Worm (Caenorhabditis elegans) whole organism, L3 larva: ENCODE measurements around the gene ZK354.6.
"Not testable (repeated sequence)": the region's sequence is repeated elsewhere in the genome, so short reads cannot be mapped to it uniquely, and the experiment has no call there.

Source experiments
- R02D3.7 ChIP-seq: fragments of 150-350 bp; optimal IDR thresholded peaks from 2 replicates; lab custom pipeline; 2014; ENCODE audit warnings: missing biosample characterization, missing genetic modification characterization
- aly-2 ChIP-seq: fragments of 150-350 bp; optimal IDR thresholded peaks from 2 replicates; lab custom pipeline; 2014; ENCODE audit warnings: missing biosample characterization, missing genetic modification characterization
- ama-1 ChIP-seq: fragments of 150-350 bp; optimal IDR thresholded peaks from 2 replicates; lab custom pipeline; 2018
- ceh-82 ChIP-seq: fragments of 150-350 bp; optimal IDR thresholded peaks from 2 replicates; lab custom pipeline; 2014; ENCODE audit warnings: missing biosample characterization, missing genetic modification characterization
- elt-1 ChIP-seq: fragments of 150-350 bp; optimal IDR thresholded peaks from 2 replicates; lab custom pipeline; 2014; ENCODE audit warnings: missing biosample characterization, missing genetic modification characterization
- elt-3 ChIP-seq, 3 experiments: fragments of 150-350 bp in 1 of 3; sonication (generic microtip) in 2 of 3; optimal IDR thresholded peaks; 2 replicates in 2 of 3; 4 replicates in 1 of 3; lab custom pipeline; 2014 to 2017; ENCODE audit warnings: missing biosample characterization in 3 of 3, missing genetic modification characterization in 3 of 3
- fkh-10 ChIP-seq: sonication (generic microtip); optimal IDR thresholded peaks from 2 replicates; lab custom pipeline; 2017; ENCODE audit warnings: missing biosample characterization, missing genetic modification reagents, missing genetic modification characterization
- fkh-2 ChIP-seq: fragments of 150-350 bp; optimal IDR thresholded peaks from 2 replicates; lab custom pipeline; 2014; ENCODE audit warnings: missing biosample characterization, missing genetic modification reagents, missing genetic modification characterization
- fos-1 ChIP-seq: fragments of 150-350 bp; optimal IDR thresholded peaks from 2 replicates; lab custom pipeline; 2014; ENCODE audit warnings: missing biosample characterization, missing genetic modification characterization
- hmg-11 ChIP-seq: sonication (generic microtip); optimal IDR thresholded peaks from 2 replicates; lab custom pipeline; 2016; ENCODE audit warnings: missing genetic modification characterization, missing compliant biosample characterization
- jun-1 ChIP-seq: fragments of 150-350 bp; optimal IDR thresholded peaks from 2 replicates; lab custom pipeline; 2014; ENCODE audit warnings: missing biosample characterization, missing genetic modification reagents, missing genetic modification characterization
- lin-15B ChIP-seq: fragments of 150-350 bp; optimal IDR thresholded peaks from 2 replicates; lab custom pipeline; 2014; ENCODE audit warnings: missing biosample characterization, missing genetic modification characterization
- lin-39 ChIP-seq: fragments of 150-350 bp; optimal IDR thresholded peaks from 2 replicates; lab custom pipeline; 2018; ENCODE audit warnings: missing biosample characterization, missing genetic modification reagents, missing genetic modification characterization
- lsy-12 ChIP-seq: sonication (generic microtip); optimal IDR thresholded peaks from 2 replicates; lab custom pipeline; 2016; ENCODE audit warnings: mild to moderate bottlenecking, missing genetic modification characterization, missing compliant biosample characterization
- mdl-1 ChIP-seq: fragments of 150-350 bp; optimal IDR thresholded peaks from 2 replicates; lab custom pipeline; 2014; ENCODE audit warnings: missing biosample characterization, missing genetic modification characterization
- nfya-1 ChIP-seq: sonication (generic microtip); optimal IDR thresholded peaks from 2 replicates; lab custom pipeline; 2017; ENCODE audit warnings: missing genetic modification characterization, mild to moderate bottlenecking, missing compliant biosample characterization, antibody characterized with exemption, moderate library complexity; ENCODE audit not compliant: insufficient read depth
- nhr-11 ChIP-seq: fragments of 150-350 bp; optimal IDR thresholded peaks from 2 replicates; lab custom pipeline; 2014; ENCODE audit warnings: missing biosample characterization, missing genetic modification characterization
- nhr-237 ChIP-seq: fragments of 150-350 bp; optimal IDR thresholded peaks from 2 replicates; lab custom pipeline; 2014; ENCODE audit warnings: missing biosample characterization, missing genetic modification characterization
- nhr-28 ChIP-seq: fragments of 150-350 bp; optimal IDR thresholded peaks from 2 replicates; lab custom pipeline; 2014; ENCODE audit warnings: missing biosample characterization, missing genetic modification characterization
- nhr-43 ChIP-seq: sonication (generic microtip); optimal IDR thresholded peaks from 2 replicates; lab custom pipeline; 2016; ENCODE audit warnings: mild to moderate bottlenecking, missing genetic modification characterization, missing compliant biosample characterization; ENCODE audit not compliant: poor library complexity, severe bottlenecking
- nhr-67 ChIP-seq: fragments of 150-350 bp; optimal IDR thresholded peaks from 2 replicates; lab custom pipeline; 2014; ENCODE audit warnings: missing biosample characterization, missing genetic modification characterization
- nhr-76 ChIP-seq: fragments of 150-350 bp; sonication (generic microtip); optimal IDR thresholded peaks from 5 replicates; lab custom pipeline; 2014; ENCODE audit warnings: missing biosample characterization, missing genetic modification characterization
- snpc-4 ChIP-seq: fragments of 150-350 bp; optimal IDR thresholded peaks from 2 replicates; lab custom pipeline; 2014; ENCODE audit warnings: missing biosample characterization, missing genetic modification characterization
- tbx-2 ChIP-seq: sonication (generic microtip); optimal IDR thresholded peaks from 2 replicates; lab custom pipeline; 2016; ENCODE audit warnings: mild to moderate bottlenecking, missing genetic modification characterization, missing compliant biosample characterization
- unc-39 ChIP-seq: sonication (generic microtip); optimal IDR thresholded peaks from 4 replicates; lab custom pipeline; 2017; ENCODE audit warnings: missing biosample characterization, missing genetic modification characterization
- zag-1 ChIP-seq: fragments of 150-350 bp; optimal IDR thresholded peaks from 2 replicates; lab custom pipeline; 2014; ENCODE audit warnings: missing biosample characterization, missing genetic modification characterization
- ztf-4 ChIP-seq: fragments of 150-350 bp; optimal IDR thresholded peaks from 2 replicates; lab custom pipeline; 2014; ENCODE audit warnings: missing biosample characterization, missing genetic modification characterization

Gene ZK354.6

DNA sequence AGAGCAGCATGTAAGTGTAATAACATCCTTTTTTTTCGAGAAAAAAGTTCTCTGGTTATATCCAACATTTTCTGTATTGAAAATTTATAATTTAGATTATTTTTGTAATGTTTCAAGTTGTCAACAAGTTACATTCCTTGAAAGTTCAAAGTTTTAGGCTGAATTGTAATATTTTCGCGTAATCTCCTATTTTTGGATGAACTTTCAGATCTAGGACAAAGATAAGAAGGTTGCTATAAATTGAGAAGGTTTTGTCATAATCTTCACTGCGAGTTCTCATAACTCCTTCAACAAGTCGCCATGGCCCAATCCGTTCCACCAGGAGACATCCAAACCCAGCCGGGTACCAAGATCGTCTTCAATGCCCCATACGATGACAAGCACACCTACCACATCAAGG is 18.9 kb upstream of the ZK354.6 start, which contains the start of gene msp-65:
Gene msp-65 (plus strand): TSS at position 301 of the 400 bp plus-strand sequence.
- TF ChIP-seq fos-1 (tag; lab: Kevin White, UChicago); zag-1 (tag; lab: Kevin White, UChicago); ama-1: not testable (repeated sequence)

DNA sequence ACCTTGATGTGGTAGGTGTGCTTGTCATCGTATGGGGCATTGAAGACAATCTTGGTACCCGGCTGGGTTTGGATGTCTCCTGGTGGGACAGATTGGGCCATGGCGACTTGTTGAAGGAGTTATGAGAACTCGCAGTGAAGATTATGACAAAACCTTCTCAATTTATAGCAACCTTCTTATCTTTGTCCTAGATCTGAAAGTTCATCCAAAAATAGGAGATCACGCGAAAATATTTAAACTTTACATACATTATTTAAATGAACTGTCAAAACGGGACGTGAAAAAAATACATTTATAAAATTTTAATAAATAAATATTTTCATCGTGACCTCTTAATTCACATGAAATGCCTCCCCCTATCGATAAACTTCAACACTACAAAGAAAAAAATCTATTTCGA is 15.7 kb upstream of the ZK354.6 start, which contains the start of the genes msp-59 and ZK354.2:
Gene msp-59 (minus strand): TSS at position 101 of the 400 bp plus-strand sequence.
Gene ZK354.2 (plus strand): TSS at position 395 of the 400 bp plus-strand sequence.
- TF ChIP-seq nhr-28, nhr-237, mdl-1 (tag; lab: Kevin White, UChicago): not testable (repeated sequence)

DNA sequence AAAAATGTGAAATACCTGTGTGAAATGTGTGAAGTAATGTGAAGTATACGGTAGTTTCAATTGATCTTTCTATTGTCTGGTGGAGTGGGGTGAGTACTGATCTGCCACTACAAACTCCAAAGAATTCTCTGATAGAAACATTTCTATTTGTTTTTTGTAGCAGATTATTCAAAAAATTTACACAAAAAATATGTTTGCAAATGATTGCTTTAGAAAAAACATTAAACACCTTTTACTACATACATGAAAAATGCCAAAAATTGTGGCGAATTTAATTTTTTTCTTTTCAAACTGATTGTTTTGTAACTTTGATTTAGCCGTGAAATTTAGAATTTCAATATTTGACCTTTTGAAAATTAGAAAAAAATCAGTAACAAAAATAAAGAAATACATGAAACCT is 12.4 kb upstream of the ZK354.6 start, which contains the start of gene ZK354.3:
Gene ZK354.3 (plus strand): TSS at position 301 of the 400 bp plus-strand sequence.
- TF ChIP-seq elt-3 (tag; optimal IDR thresholded peaks at IDR 0.05; lab: Kevin White, UChicago) (no peak), ceh-82 (tag; lab: Kevin White, UChicago) (no peak), nhr-76 (no peak), nhr-237 (tag; lab: Kevin White, UChicago) (no peak), lin-39 (tag; lab: Kevin White, UChicago) (no peak), nhr-28 (tag; lab: Kevin White, UChicago) (no peak)

DNA sequence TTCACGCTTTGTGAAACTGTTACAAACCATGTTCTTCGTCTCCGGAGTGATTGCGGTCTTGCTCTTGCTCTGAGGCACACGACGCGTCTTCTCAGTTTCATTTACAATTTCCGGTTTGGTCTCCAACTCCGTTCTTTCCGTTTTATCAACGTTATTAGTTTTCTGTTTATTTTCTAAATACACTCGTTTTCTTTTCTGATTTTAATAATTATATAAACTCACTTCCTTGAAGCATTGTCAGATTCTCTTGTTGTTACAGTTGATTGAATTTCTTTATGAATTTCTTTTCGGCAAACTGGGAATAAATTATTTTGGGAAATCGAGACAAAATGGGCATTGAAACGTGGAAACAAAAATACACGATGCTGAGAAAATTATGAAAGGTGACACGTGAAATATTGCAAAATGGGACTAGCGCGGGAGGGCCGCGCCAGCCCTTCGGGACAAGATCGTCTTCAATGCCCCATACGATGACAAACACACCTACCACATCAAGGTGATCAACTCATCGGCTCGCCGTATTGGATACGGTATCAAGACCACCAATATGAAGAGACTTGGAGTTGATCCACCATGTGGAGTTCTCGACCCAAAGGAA is 10.8 kb upstream of the ZK354.6 start, which contains the start of the genes ZK354.9 and msp-58:
Gene ZK354.9 (minus strand): TSS at position 101 of the 598 bp plus-strand sequence.
Gene msp-58 (plus strand): TSS at position 548 of the 598 bp plus-strand sequence.
- TF ChIP-seq lin-39 (tag; lab: Kevin White, UChicago); R02D3.7; hmg-11 (tag; lab: Kevin White, UChicago): not testable (repeated sequence)

DNA sequence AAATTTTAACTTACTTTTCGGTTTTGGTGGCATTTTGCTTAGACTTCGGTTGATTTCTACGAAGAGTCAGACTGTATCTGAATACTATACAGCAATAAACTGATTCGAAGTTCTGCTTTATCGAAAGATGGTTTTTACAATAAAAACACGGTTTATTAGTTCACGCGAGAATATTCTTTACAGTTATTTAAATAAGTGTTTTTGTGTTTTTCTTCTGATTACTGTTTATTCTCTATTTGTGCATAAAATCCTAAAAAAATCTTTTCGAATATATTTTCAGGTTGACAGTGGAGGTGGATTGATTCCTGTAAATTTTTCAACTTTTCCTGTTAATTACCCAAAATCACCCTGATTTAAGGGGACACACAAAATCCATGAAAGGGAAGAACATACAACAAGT is 8.7 kb upstream of the ZK354.6 start, which contains the start of gene ZK354.8:
Gene ZK354.8 (minus strand): TSS at position 101 of the 400 bp plus-strand sequence.
- TF ChIP-seq elt-3 (tag; optimal IDR thresholded peaks at IDR 0.05; lab: Kevin White, UChicago) (no peak), mdl-1 (tag; lab: Kevin White, UChicago) (no peak), nhr-28 (tag; lab: Kevin White, UChicago) (no peak), nfya-1 (tag; lab: Kevin White, UChicago) (no peak), tbx-2 (tag; lab: Kevin White, UChicago) (no peak), lsy-12 (tag; lab: Kevin White, UChicago) (no peak), nhr-67 (tag; lab: Kevin White, UChicago) (no peak), unc-39 (tag; lab: Kevin White, UChicago) (no peak), fkh-2 (tag; lab: Kevin White, UChicago) (no peak), elt-1 (tag; lab: Kevin White, UChicago) (no peak), nhr-43 (tag; lab: Kevin White, UChicago) (no peak), lin-15B (tag; lab: Kevin White, UChicago) (no peak), aly-2 (tag; lab: Kevin White, UChicago) (no peak), jun-1 (tag; lab: Kevin White, UChicago) (no peak), snpc-4 (tag; lab: Kevin White, UChicago) (no peak)

DNA sequence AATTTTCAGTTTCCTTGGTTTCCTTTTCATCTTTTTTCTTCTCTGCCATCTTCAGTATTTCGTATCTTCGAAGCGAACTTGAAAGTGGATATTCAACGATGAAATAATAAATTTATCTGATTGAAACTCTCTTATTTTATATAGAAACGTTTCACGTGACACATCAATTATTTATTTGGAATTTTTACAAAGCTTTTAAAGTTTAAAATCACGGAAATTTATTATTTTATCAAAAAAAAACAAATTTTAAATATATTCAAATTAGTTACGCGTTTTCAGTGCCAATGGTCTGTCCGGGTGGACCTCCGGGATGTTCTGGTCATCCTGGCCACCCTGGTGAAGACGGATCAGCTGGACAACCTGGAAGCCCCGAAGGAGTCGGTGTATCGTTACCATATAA is 5.7 kb upstream of the ZK354.6 start, which contains the start of gene ZK354.7:
Gene ZK354.7 (minus strand): TSS at position 101 of the 400 bp plus-strand sequence.
- TF ChIP-seq fkh-2 (tag; lab: Kevin White, UChicago) = no peak
- no peak for TF ChIP-seq nhr-76

DNA sequence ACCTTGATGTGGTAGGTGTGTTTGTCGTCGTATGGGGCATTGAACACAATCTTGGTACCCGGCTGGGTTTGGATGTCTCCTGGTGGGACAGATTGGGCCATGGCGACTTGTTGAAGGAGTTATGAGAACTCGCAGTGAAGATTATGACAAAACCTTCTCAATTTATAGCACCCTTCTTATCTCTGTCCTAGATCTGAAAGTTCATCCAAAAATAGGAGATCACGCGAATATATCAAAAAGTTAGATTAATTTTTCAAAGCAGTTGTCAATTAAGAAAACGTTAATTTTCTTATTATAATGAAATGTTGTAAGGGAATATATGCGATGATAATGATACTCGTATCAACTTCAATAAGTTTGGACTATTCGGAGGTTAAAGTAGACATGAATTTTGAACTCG is 2.1 kb downstream of the ZK354.6 start, which contains the start of gene msp-51:
Gene msp-51 (minus strand): TSS at position 101 of the 400 bp plus-strand sequence.
- not testable (repeated sequence) for TF ChIP-seq nhr-11 (tag; lab: Kevin White, UChicago); ztf-4; fkh-10 (GFP tag; lab: Kevin White, UChicago)
